Worm (Caenorhabditis elegans): ENCODE data around the gene K07F5.14.

- TF ChIP-seq ztf-11 (tag; optimal IDR thresholded peaks at IDR 0.05) (no peak), egl-27 (tag; optimal IDR thresholded peaks at IDR 0.05) (no peak), ztf-4 (tag; optimal IDR thresholded peaks at IDR 0.05) (no peak), F13H6.1 (tag; optimal IDR thresholded peaks at IDR 0.05) (no peak), ceh-16 (tag; optimal IDR thresholded peaks at IDR 0.05) (no peak), R02D3.7 (tag; optimal IDR thresholded peaks at IDR 0.05) (no peak), lin-39 (tag; optimal IDR thresholded peaks at IDR 0.05) (no peak), nhr-10 (tag; optimal IDR thresholded peaks at IDR 0.05) (no peak), nhr-25 (tag; optimal IDR thresholded peaks at IDR 0.05) (no peak), nhr-6 (tag; optimal IDR thresholded peaks at IDR 0.05) (no peak), ceh-82 (tag; optimal IDR thresholded peaks at IDR 0.05) (no peak), unc-62 (GFP tag; optimal IDR thresholded peaks at IDR 0.05) (no peak)
Measured at ce11 chrIV:9855712-9856111, 6.3 kb upstream of the K07F5.14 start, which contains the start of gene K07F5.12.

All from whole organism, L2 larva.